Worm (Caenorhabditis elegans) whole organism, late embryonic: Measurements from ENCODE around the gene F59A1.15.

Source experiments
- ama-1 ChIP-seq: fragments of 150-350 bp; optimal IDR thresholded peaks from 2 replicates; lab custom pipeline; 2014
- ceh-14 ChIP-seq: sonication (generic microtip); optimal IDR thresholded peaks from 2 replicates; lab custom pipeline; 2016; ENCODE audit warnings: missing genotype, missing genetic modification characterization, missing compliant biosample characterization
- ceh-18 ChIP-seq: sonication (generic microtip); optimal IDR thresholded peaks from 2 replicates; lab custom pipeline; 2016; ENCODE audit warnings: missing genetic modification characterization, missing compliant biosample characterization
- ceh-22 ChIP-seq: sonication (generic microtip); optimal IDR thresholded peaks from 2 replicates; lab custom pipeline; 2017; ENCODE audit warnings: missing biosample characterization, missing genetic modification characterization
- dve-1 ChIP-seq: sonication (generic microtip); optimal IDR thresholded peaks from 2 replicates; lab custom pipeline; 2017; ENCODE audit warnings: antibody characterized with exemption, mild to moderate bottlenecking, missing genetic modification characterization, missing compliant biosample characterization
- fkh-10 ChIP-seq: fragments of 150-350 bp; optimal IDR thresholded peaks from 2 replicates; lab custom pipeline; 2014; ENCODE audit warnings: missing biosample characterization, missing genetic modification reagents, missing genetic modification characterization
- nfya-1 ChIP-seq: sonication (generic microtip); optimal IDR thresholded peaks from 2 replicates; lab custom pipeline; 2017; ENCODE audit warnings: missing genetic modification characterization, mild to moderate bottlenecking, missing compliant biosample characterization, antibody characterized with exemption, moderate library complexity
- pqm-1 ChIP-seq: sonication (generic microtip); optimal IDR thresholded peaks from 2 replicates; lab custom pipeline; 2016; ENCODE audit warnings: missing genetic modification characterization, missing compliant biosample characterization
- ref-2 ChIP-seq: sonication (generic microtip); optimal IDR thresholded peaks from 2 replicates; lab custom pipeline; 2016; ENCODE audit warnings: missing genetic modification characterization, missing compliant biosample characterization

ce11 chrV:17667676-17668075 is 16.0 kb downstream of the F59A1.15 start, which contains the start of gene F59A1.12:
- TF ChIP-seq fkh-10 (no peak), ceh-14 (tag; lab: Kevin White, UChicago) (no peak), ama-1 (lab: Kevin White, UChicago) (no peak), nfya-1 (tag; lab: Kevin White, UChicago) (no peak), ref-2 (tag; lab: Kevin White, UChicago) (no peak), ceh-22 (tag; lab: Kevin White, UChicago) (no peak), ceh-18 (tag; lab: Kevin White, UChicago) (no peak), dve-1 (tag; lab: Kevin White, UChicago) (no peak), pqm-1 (tag; lab: Kevin White, UChicago) (no peak)
